Fruit fly (Drosophila melanogaster) whole organism, embryonic: ENCODE measurements around the gene CG13898.
A peak's percentile ranks its signal among the peaks of the same experiment; 100 is the strongest.

Source experiments
- CG11504 ChIP-seq: fragments of 200-800 bp; sonication (Bioruptor generic); optimal IDR thresholded peaks from 3 replicates; lab custom pipeline; 2019; ENCODE audit warnings: missing biosample characterization, mild to moderate bottlenecking, missing genetic modification characterization, moderate library complexity
- CG18011 ChIP-seq: fragments of 200-800 bp; sonication (Bioruptor generic); optimal IDR thresholded peaks from 2 replicates; lab custom pipeline; 2017; ENCODE audit warnings: missing biosample characterization, missing genetic modification characterization, mild to moderate bottlenecking, moderate library complexity, missing genotype
- CG30403 ChIP-seq: fragments of 200-800 bp; sonication (Bioruptor generic); optimal IDR thresholded peaks from 3 replicates; lab custom pipeline; 2016; ENCODE audit warnings: missing biosample characterization, missing genetic modification characterization
- CG6254 ChIP-seq: fragments of 200-800 bp; sonication (Bioruptor generic); optimal IDR thresholded peaks from 3 replicates; lab custom pipeline; 2017; ENCODE audit warnings: mild to moderate bottlenecking, missing biosample characterization, missing genetic modification reagents, missing genetic modification characterization
- CG8089 ChIP-seq: fragments of 200-800 bp; sonication (Bioruptor generic); optimal IDR thresholded peaks from 3 replicates; lab custom pipeline; 2016; ENCODE audit warnings: missing biosample characterization, missing genetic modification characterization
- Dbx ChIP-seq: fragments of 200-800 bp; sonication (Bioruptor generic); IDR thresholded peaks from 3 replicates; pipeline ENCODE4 v1.3.6; 2022; ENCODE audit warnings: missing biosample characterization, missing genetic modification characterization
- ac ChIP-seq: fragments of 200-800 bp; sonication (Bioruptor generic); optimal IDR thresholded peaks from 3 replicates; lab custom pipeline; 2017; ENCODE audit warnings: missing biosample characterization, mild to moderate bottlenecking, missing genetic modification characterization
- chm ChIP-seq: fragments of 200-800 bp; sonication (Bioruptor generic); IDR thresholded peaks from 2 replicates; pipeline ENCODE4 v1.3.6; 2022; ENCODE audit warnings: missing biosample characterization, missing genetic modification characterization
- nmo ChIP-seq: fragments of 200-800 bp; sonication (Bioruptor generic); optimal IDR thresholded peaks from 2 replicates; lab custom pipeline; 2018; ENCODE audit warnings: missing biosample characterization, mild to moderate bottlenecking, missing genetic modification characterization, moderate library complexity
- sna ChIP-seq: fragments of 200-800 bp; sonication (Bioruptor generic); IDR thresholded peaks from 2 replicates; pipeline ENCODE4 v1.3.6; 2022; ENCODE audit warnings: missing biosample characterization, missing genetic modification characterization; ENCODE audit not compliant: partially characterized antibody
- ttk ChIP-seq: fragments of 200-800 bp; sonication (Bioruptor generic); IDR thresholded peaks from 2 replicates; pipeline ENCODE4 v2.1.2; 2022; ENCODE audit warnings: missing biosample characterization, missing genetic modification characterization
- vfl ChIP-seq: fragments of 200-800 bp; sonication (Bioruptor generic); optimal IDR thresholded peaks from 2 replicates; lab custom pipeline; 2016; ENCODE audit warnings: missing biosample characterization, missing genetic modification characterization

- TF ChIP-seq CG30403, result peak; percentile 57
- no peak for TF ChIP-seq Dbx (GFP tag; lab: Robert Waterston, UW)
- TF ChIP-seq chm (GFP tag; lab: Robert Waterston, UW), result 0 out of 2 replicates have a peak, but pooled peaks have one; percentile 26
- TF ChIP-seq nmo (GFP tag; lab: Kevin White, UChicago), result peak; percentile 49
- TF ChIP-seq CG8089, result peak; percentile 49
- TF ChIP-seq sna, result no peak
- no peak for TF ChIP-seq vfl (GFP tag; lab: Kevin White, UChicago)
- no peak for TF ChIP-seq CG18011 (GFP tag; lab: Kevin White, UChicago)
- peak; percentile 75 for TF ChIP-seq CG11504 (tag; lab: Kevin White, UChicago)
- TF ChIP-seq CG6254 (GFP tag; lab: Kevin White, UChicago), result peak; percentile 17
- TF ChIP-seq ttk (GFP tag; lab: Robert Waterston, UW), result peak; percentile 42; the same call in 1 of the 2 replicates
- TF ChIP-seq ac (GFP tag; lab: Kevin White, UChicago), result no peak
These were observed 1.9 kb upstream of the CG13898 start for dm6 chr3L:805642-806218.
